Fruit fly (Drosophila melanogaster) whole organism, embryonic: Measurements from ENCODE around the gene kek6.
A peak's percentile ranks its signal among the peaks of the same experiment; 100 is the strongest.

Experiments used
- Abd-B ChIP-seq: fragments of 200-800 bp; sonication (Bioruptor generic); optimal IDR thresholded peaks from 2 replicates; lab custom pipeline; 2018; ENCODE audit warnings: missing biosample characterization, mild to moderate bottlenecking, missing genetic modification characterization, moderate library complexity
- Atf6 ChIP-seq: fragments of 200-800 bp; sonication (Bioruptor generic); IDR thresholded peaks from 2 replicates; pipeline ENCODE4 v1.3.6; 2022; ENCODE audit warnings: missing biosample characterization, missing genetic modification characterization
- CG10431 ChIP-seq: fragments of 200-800 bp; sonication (Bioruptor generic); optimal IDR thresholded peaks from 3 replicates; lab custom pipeline; 2018; ENCODE audit warnings: missing biosample characterization, mild to moderate bottlenecking, missing genetic modification characterization
- CG10959 ChIP-seq: fragments of 200-800 bp; sonication (Bioruptor generic); IDR thresholded peaks from 2 replicates; pipeline ENCODE4 v1.3.6; 2022; ENCODE audit warnings: missing biosample characterization, missing genetic modification characterization
- CG11695 ChIP-seq: fragments of 200-800 bp; sonication (Bioruptor generic); IDR thresholded peaks from 3 replicates; pipeline ENCODE4 v1.3.6; 2022; ENCODE audit warnings: missing biosample characterization, missing genetic modification characterization
- CG14014 ChIP-seq: fragments of 200-800 bp; sonication (Bioruptor generic); IDR thresholded peaks from 2 replicates; pipeline ENCODE4 v1.3.6; 2022; ENCODE audit warnings: missing biosample characterization, missing genetic modification characterization
- CG17328 ChIP-seq: fragments of 200-800 bp; sonication (Bioruptor generic); IDR thresholded peaks from 2 replicates; pipeline ENCODE4 v1.3.6; 2022; ENCODE audit warnings: missing biosample characterization, missing genetic modification characterization
- CG18011 ChIP-seq: fragments of 200-800 bp; sonication (Bioruptor generic); optimal IDR thresholded peaks from 2 replicates; lab custom pipeline; 2017; ENCODE audit warnings: missing biosample characterization, missing genetic modification characterization, mild to moderate bottlenecking, moderate library complexity, missing genotype
- CG2199 ChIP-seq: fragments of 200-800 bp; sonication (Bioruptor generic); IDR thresholded peaks from 3 replicates; pipeline ENCODE4 v1.3.6; 2022; ENCODE audit warnings: missing biosample characterization, missing genetic modification characterization
- CG30020 ChIP-seq: fragments of 200-800 bp; optimal IDR thresholded peaks from 2 replicates; lab custom pipeline; 2019; ENCODE audit warnings: missing biosample characterization, mild to moderate bottlenecking, missing genetic modification characterization, moderate library complexity
- CG33213 ChIP-seq: fragments of 200-800 bp; sonication (Bioruptor generic); optimal IDR thresholded peaks from 3 replicates; lab custom pipeline; 2016; ENCODE audit warnings: missing biosample characterization, missing genetic modification characterization
- CG4282 ChIP-seq: fragments of 200-800 bp; sonication (Bioruptor generic); optimal IDR thresholded peaks from 2 replicates; lab custom pipeline; 2016; ENCODE audit warnings: missing biosample characterization, missing genetic modification characterization
- CG4360 ChIP-seq: fragments of 200-800 bp; sonication (Bioruptor generic); IDR thresholded peaks from 2 replicates; pipeline ENCODE4 v1.3.6; 2022; ENCODE audit warnings: missing biosample characterization, missing genetic modification characterization
- CG7357 ChIP-seq: fragments of 200-800 bp; sonication (Bioruptor generic); IDR thresholded peaks from 3 replicates; pipeline ENCODE4 v1.3.6; 2022; ENCODE audit warnings: missing biosample characterization, missing genetic modification characterization
- CG9876 ChIP-seq: fragments of 200-800 bp; sonication (Bioruptor generic); optimal IDR thresholded peaks from 2 replicates; lab custom pipeline; 2016; ENCODE audit warnings: missing biosample characterization, missing genetic modification characterization
- Chrac-16 ChIP-seq: fragments of 200-800 bp; sonication (Bioruptor generic); optimal IDR thresholded peaks from 3 replicates; lab custom pipeline; 2016; ENCODE audit warnings: missing biosample characterization, missing genetic modification characterization
- Ets97D ChIP-seq: fragments of 200-800 bp; sonication (Bioruptor generic); optimal IDR thresholded peaks from 3 replicates; lab custom pipeline; 2016; ENCODE audit warnings: missing biosample characterization, missing genetic modification characterization
- Gsc ChIP-seq: fragments of 200-800 bp; sonication (Bioruptor generic); IDR thresholded peaks from 2 replicates; pipeline ENCODE4 v1.3.6; 2022; ENCODE audit warnings: missing biosample characterization, missing genetic modification characterization
- NC2β ChIP-seq: fragments of 200-800 bp; sonication (Bioruptor generic); optimal IDR thresholded peaks from 2 replicates; lab custom pipeline; 2016; ENCODE audit warnings: missing biosample characterization, missing genetic modification characterization
- Rx ChIP-seq: fragments of 200-800 bp; sonication (Bioruptor generic); IDR thresholded peaks from 2 replicates; pipeline ENCODE4 v1.3.6; 2022; ENCODE audit warnings: missing biosample characterization, missing genetic modification characterization
- Spps ChIP-seq: fragments of 200-800 bp; sonication (Bioruptor generic); optimal IDR thresholded peaks from 2 replicates; lab custom pipeline; 2018; ENCODE audit warnings: missing biosample characterization, mild to moderate bottlenecking, missing genetic modification characterization
- Taf1 ChIP-seq: fragments of 200-800 bp; sonication (Bioruptor generic); IDR thresholded peaks from 2 replicates; pipeline ENCODE4 v1.3.6; 2022; ENCODE audit warnings: missing biosample characterization, missing genetic modification characterization
- Xrp1 ChIP-seq: fragments of 200-800 bp; sonication (Bioruptor generic); IDR thresholded peaks from 2 replicates; pipeline ENCODE4 v1.3.6; 2022; ENCODE audit warnings: missing biosample characterization, missing genetic modification characterization
- al ChIP-seq: fragments of 200-800 bp; sonication (Bioruptor generic); IDR thresholded peaks from 2 replicates; pipeline ENCODE4 v1.3.6; 2022; ENCODE audit warnings: missing biosample characterization, missing genetic modification characterization
- bigmax ChIP-seq: fragments of 200-800 bp; sonication (Bioruptor generic); optimal IDR thresholded peaks from 2 replicates; lab custom pipeline; 2018; ENCODE audit warnings: missing biosample characterization, mild to moderate bottlenecking, missing genetic modification characterization
- cad ChIP-seq: fragments of >200 bp; optimal IDR thresholded peaks from 2 replicates; lab custom pipeline; 2017; ENCODE audit warnings: missing biosample characterization, missing genetic modification characterization
- caup ChIP-seq: fragments of 200-800 bp; sonication (Bioruptor generic); optimal IDR thresholded peaks from 3 replicates; lab custom pipeline; 2017; ENCODE audit warnings: missing biosample characterization, mild to moderate bottlenecking, missing genetic modification characterization, moderate library complexity; ENCODE audit not compliant: severe bottlenecking
- crol ChIP-seq: fragments of 200-800 bp; sonication (Bioruptor generic); IDR thresholded peaks from 2 replicates; pipeline ENCODE4 v1.3.6; 2022; ENCODE audit warnings: missing biosample characterization, missing genetic modification characterization
- dimm ChIP-seq: fragments of 200-800 bp; sonication (Bioruptor generic); IDR thresholded peaks from 2 replicates; pipeline ENCODE4 v1.3.6; 2022; ENCODE audit warnings: missing biosample characterization, missing genetic modification characterization
- eyg ChIP-seq: fragments of 200-800 bp; sonication (Bioruptor generic); optimal IDR thresholded peaks from 3 replicates; lab custom pipeline; 2016; ENCODE audit warnings: missing biosample characterization, missing genetic modification characterization
- fd96Cb ChIP-seq: fragments of 200-800 bp; sonication (Bioruptor generic); optimal IDR thresholded peaks from 2 replicates; lab custom pipeline; 2018; ENCODE audit warnings: missing biosample characterization, mild to moderate bottlenecking, missing genetic modification characterization, moderate library complexity
- fu2 ChIP-seq: fragments of 200-800 bp; sonication (Bioruptor generic); optimal IDR thresholded peaks from 2 replicates; lab custom pipeline; 2016; ENCODE audit warnings: missing biosample characterization, missing genetic modification characterization
- gem ChIP-seq: fragments of 200-800 bp; sonication (Bioruptor generic); optimal IDR thresholded peaks from 2 replicates; lab custom pipeline; 2019; ENCODE audit warnings: missing biosample characterization, mild to moderate bottlenecking, missing genetic modification characterization, moderate library complexity
- ind ChIP-seq: fragments of 200-800 bp; sonication (Bioruptor generic); optimal IDR thresholded peaks from 3 replicates; lab custom pipeline; 2016; ENCODE audit warnings: missing biosample characterization, missing genetic modification characterization
- jing ChIP-seq: fragments of 200-800 bp; sonication (Bioruptor generic); optimal IDR thresholded peaks from 2 replicates; lab custom pipeline; 2018; ENCODE audit warnings: missing biosample characterization, mild to moderate bottlenecking, missing genetic modification characterization
- kah ChIP-seq: fragments of 200-800 bp; sonication (Bioruptor generic); optimal IDR thresholded peaks from 2 replicates; lab custom pipeline; 2018; ENCODE audit warnings: missing biosample characterization, mild to moderate bottlenecking, missing genetic modification characterization
- lab ChIP-seq: fragments of 200-800 bp; sonication (Bioruptor generic); optimal IDR thresholded peaks from 3 replicates; lab custom pipeline; 2017; ENCODE audit warnings: missing biosample characterization, missing genetic modification characterization, mild to moderate bottlenecking, moderate library complexity, missing genetic modification reagents
- lbe ChIP-seq: fragments of 200-800 bp; sonication (Bioruptor generic); optimal IDR thresholded peaks from 2 replicates; lab custom pipeline; 2016; ENCODE audit warnings: missing biosample characterization, mild to moderate bottlenecking, missing genetic modification characterization
- lilli ChIP-seq: fragments of 200-800 bp; sonication (Bioruptor generic); optimal IDR thresholded peaks from 3 replicates; lab custom pipeline; 2016; ENCODE audit warnings: missing biosample characterization, missing genetic modification characterization
- mld ChIP-seq: fragments of 200-800 bp; sonication (Bioruptor generic); IDR thresholded peaks from 3 replicates; pipeline ENCODE4 v1.3.6; 2022; ENCODE audit warnings: missing biosample characterization, missing genetic modification characterization; ENCODE audit not compliant: partially characterized antibody
- pan ChIP-seq, 4 experiments: fragments of >200 bp in 3 of 4; fragments of 200-800 bp in 1 of 4; sonication (Bioruptor generic) in 1 of 4; optimal IDR thresholded peaks in 3 of 4; IDR thresholded peaks in 1 of 4; 2 replicates each; pipeline versions ENCODE4 v1.3.6 to Lab custom; 2017 to 2022; ENCODE audit warnings: missing biosample characterization in 2 of 4, missing genetic modification characterization in 2 of 4, mixed read lengths in 1 of 4
- pb ChIP-seq: fragments of 200-800 bp; sonication (Bioruptor generic); optimal IDR thresholded peaks from 3 replicates; lab custom pipeline; 2016; ENCODE audit warnings: missing biosample characterization, missing genetic modification characterization
- prd ChIP-seq, 3 experiments: fragments of >200 bp in 2 of 3; fragments of 200-800 bp in 1 of 3; sonication (Bioruptor generic) in 1 of 3; optimal IDR thresholded peaks in 2 of 3; IDR thresholded peaks in 1 of 3; 2 replicates in 2 of 3; 3 replicates in 1 of 3; pipeline versions ENCODE4 v1.3.6 to Lab custom; 2017 to 2022; ENCODE audit warnings: missing biosample characterization in 1 of 3, missing genetic modification characterization in 1 of 3
- sens ChIP-seq: fragments of 200-800 bp; sonication (Bioruptor generic); peaks from one replicate; lab custom pipeline; 2016; ENCODE audit warnings: missing biosample characterization, missing genetic modification characterization
- sr ChIP-seq: fragments of 200-800 bp; sonication (Bioruptor generic); IDR thresholded peaks from 3 replicates; pipeline ENCODE4 v1.3.6; 2022; ENCODE audit warnings: missing biosample characterization, missing genetic modification characterization
- trem ChIP-seq: fragments of 200-800 bp; optimal IDR thresholded peaks from 3 replicates; lab custom pipeline; 2019; ENCODE audit warnings: missing biosample characterization, mild to moderate bottlenecking, missing genetic modification characterization, moderate library complexity
- twi ChIP-seq: fragments of 200-800 bp; optimal IDR thresholded peaks from 2 replicates; lab custom pipeline; 2019; ENCODE audit warnings: missing biosample characterization, mild to moderate bottlenecking, missing genetic modification characterization, moderate library complexity
- wek ChIP-seq: fragments of 200-800 bp; sonication (Bioruptor generic); optimal IDR thresholded peaks from 3 replicates; lab custom pipeline; 2018; ENCODE audit warnings: missing biosample characterization, mild to moderate bottlenecking, missing genetic modification characterization, moderate library complexity
- zfh1 ChIP-seq: fragments of 200-800 bp; sonication (Bioruptor generic); IDR thresholded peaks from 3 replicates; pipeline ENCODE4 v1.3.6; 2022; ENCODE audit warnings: missing biosample characterization, missing genetic modification characterization

Gene kek6

dm6 chr3R:31706142-31706894, 84.4 kb downstream of the kek6 start (continued):
- no peak for TF ChIP-seq dimm
- TF ChIP-seq CG11695 (GFP tag; lab: Robert Waterston, UW) = 0 out of 3 replicates have a peak, but pooled peaks have one; percentile 24
- peak; percentile 23 for TF ChIP-seq gem (tag; lab: Kevin White, UChicago)
- TF ChIP-seq CG33213 (GFP tag; lab: Kevin White, UChicago) = no peak
- peak; percentile 50; the same call in 1 of the 2 replicates for TF ChIP-seq Rx
- TF ChIP-seq fu2 (GFP tag; lab: Kevin White, UChicago) = no peak
- TF ChIP-seq jing = no peak
- TF ChIP-seq CG10431 (GFP tag; lab: Kevin White, UChicago) = no peak
- TF ChIP-seq Gsc (GFP tag; lab: Robert Waterston, UW) = peak; percentile 49; the same call in 1 of the 2 replicates
- TF ChIP-seq al (GFP tag; lab: Robert Waterston, UW) = no peak
- TF ChIP-seq Taf1 (GFP tag; lab: Robert Waterston, UW) = no peak
- no peak for TF ChIP-seq Atf6 (GFP tag; lab: Robert Waterston, UW)
- no peak for TF ChIP-seq lilli (GFP tag; lab: Kevin White, UChicago)
- TF ChIP-seq sr (GFP tag; lab: Robert Waterston, UW) = no peak
- no peak for TF ChIP-seq kah (GFP tag; lab: Kevin White, UChicago)
- TF ChIP-seq CG17328 (GFP tag; lab: Robert Waterston, UW) = 0 out of 2 replicates have a peak, but pooled peaks have one; percentile 21
- TF ChIP-seq Spps (tag; lab: Kevin White, UChicago) = peak; percentile 51
- TF ChIP-seq CG4282 (GFP tag; lab: Kevin White, UChicago) = no peak
- TF ChIP-seq Ets97D (GFP tag; lab: Kevin White, UChicago) = no peak
- no peak for TF ChIP-seq CG2199
- TF ChIP-seq CG30020 = no peak
- no peak for TF ChIP-seq cad
- TF ChIP-seq NC2β (GFP tag; lab: Kevin White, UChicago) = no peak
- no peak for TF ChIP-seq CG9876
- no peak for TF ChIP-seq wek
- no peak for TF ChIP-seq mld
- peak; percentile 49 for TF ChIP-seq crol (GFP tag; lab: Robert Waterston, UW)
- no peak for TF ChIP-seq eyg (GFP tag; lab: Kevin White, UChicago)
- TF ChIP-seq CG14014 (GFP tag; lab: Robert Waterston, UW) = no peak
- no peak for TF ChIP-seq pb (GFP tag; lab: Kevin White, UChicago)
- TF ChIP-seq sens (GFP tag; lab: Kevin White, UChicago) = peak; percentile 77
- no peak for TF ChIP-seq bigmax (GFP tag; lab: Kevin White, UChicago)
- peak; percentile 75 for TF ChIP-seq zfh1
- TF ChIP-seq prd (optimal IDR thresholded peaks at IDR 0.05; lab: Kevin White, UChicago) = no peak
- TF ChIP-seq prd (GFP tag; IDR thresholded peaks at IDR 0.05; lab: Robert Waterston, UW) = peak; percentile 62; the same call in 2 of the 3 replicates
- TF ChIP-seq Chrac-16 = no peak
- TF ChIP-seq CG10959 = peak; percentile 77
- TF ChIP-seq lab (GFP tag; lab: Kevin White, UChicago) = no peak
- TF ChIP-seq trem (tag; lab: Kevin White, UChicago) = peak; percentile 35
- no peak for TF ChIP-seq pan (optimal IDR thresholded peaks at IDR 0.05; lab: Kevin White, UChicago)
- TF ChIP-seq pan (GFP tag; optimal IDR thresholded peaks at IDR 0.05 in 1 of 2, IDR thresholded peaks at IDR 0.05 in 1 of 2) = no peak
- peak; percentile 82 for TF ChIP-seq Xrp1 (GFP tag; lab: Robert Waterston, UW)
- peak; percentile 16 for TF ChIP-seq fd96Cb (tag; lab: Kevin White, UChicago)
- no peak for TF ChIP-seq twi (tag; lab: Kevin White, UChicago)
- TF ChIP-seq caup = no peak
- no peak for TF ChIP-seq CG4360 (GFP tag; lab: Robert Waterston, UW)
- TF ChIP-seq ind (GFP tag; lab: Kevin White, UChicago) = no peak
- no peak for TF ChIP-seq CG18011
- no peak for TF ChIP-seq lbe (GFP tag; lab: Kevin White, UChicago)
- peak; percentile 47; the same call in 2 of the 3 replicates for TF ChIP-seq CG7357 (GFP tag; lab: Robert Waterston, UW)
- TF ChIP-seq Abd-B (GFP tag; lab: Kevin White, UChicago) = no peak
